Worm (Caenorhabditis elegans) whole organism, early embryonic: ENCODE data around the gene H01G02.1.

Experiments used
- B0310.2 ChIP-seq: sonication (generic microtip); optimal IDR thresholded peaks from 2 replicates; lab custom pipeline; 2016; ENCODE audit warnings: mild to moderate bottlenecking, missing genetic modification characterization, missing compliant biosample characterization
- F13C5.2 ChIP-seq: sonication (generic microtip); optimal IDR thresholded peaks from 2 replicates; lab custom pipeline; 2017; ENCODE audit warnings: mild to moderate bottlenecking, missing genetic modification characterization, inconsistent platforms, missing compliant biosample characterization
- aly-1 ChIP-seq: sonication (generic microtip); optimal IDR thresholded peaks from 2 replicates; lab custom pipeline; 2016; ENCODE audit warnings: missing genetic modification characterization, missing compliant biosample characterization
- ama-1 ChIP-seq: fragments of 150-350 bp; optimal IDR thresholded peaks from 2 replicates; lab custom pipeline; 2014
- ceh-13 ChIP-seq: fragments of 200-800 bp; sonication (Bioruptor generic); optimal IDR thresholded peaks from 2 replicates; lab custom pipeline; 2018; ENCODE audit warnings: mild to moderate bottlenecking, missing genetic modification characterization, missing compliant biosample characterization
- ceh-36 ChIP-seq: sonication (generic microtip); optimal IDR thresholded peaks from 2 replicates; lab custom pipeline; 2016; ENCODE audit warnings: missing genetic modification characterization, inconsistent platforms, missing compliant biosample characterization
- ets-7 ChIP-seq: sonication (generic microtip); optimal IDR thresholded peaks from 2 replicates; lab custom pipeline; 2016; ENCODE audit warnings: missing genotype, missing genetic modification characterization, missing compliant biosample characterization
- flt-1 ChIP-seq: fragments of 200-800 bp; sonication (Bioruptor generic); IDR thresholded peaks from 2 replicates; pipeline ENCODE4 v1.3.6; 2022; ENCODE audit warnings: missing genetic modification characterization, missing compliant biosample characterization
- hmbx-1 ChIP-seq: sonication (generic microtip); optimal IDR thresholded peaks from 2 replicates; lab custom pipeline; 2016; ENCODE audit warnings: mild to moderate bottlenecking, missing genetic modification characterization, missing compliant biosample characterization
- hmg-4 ChIP-seq: fragments of 200-800 bp; sonication (Bioruptor generic); optimal IDR thresholded peaks from 2 replicates; lab custom pipeline; 2018; ENCODE audit warnings: mild to moderate bottlenecking, missing genetic modification characterization, missing compliant biosample characterization
- hnd-1 ChIP-seq: sonication (generic microtip); optimal IDR thresholded peaks from 2 replicates; lab custom pipeline; 2016; ENCODE audit warnings: missing genetic modification characterization, missing compliant biosample characterization
- pes-1 ChIP-seq: fragments of 200-800 bp; sonication (Bioruptor generic); IDR thresholded peaks from 2 replicates; pipeline ENCODE4 v1.3.6; 2022; ENCODE audit warnings: missing genetic modification reagents, missing genetic modification characterization, missing compliant biosample characterization
- scrt-1 ChIP-seq: fragments of 200-800 bp; sonication (Bioruptor generic); IDR thresholded peaks from 2 replicates; pipeline ENCODE4 v1.3.6; 2022; ENCODE audit warnings: missing genetic modification characterization, missing compliant biosample characterization
- sea-1 ChIP-seq: fragments of 200-800 bp; sonication (Bioruptor generic); conservative IDR thresholded peaks from 2 replicates; pipeline ENCODE4 v1.3.6; 2022; ENCODE audit warnings: missing genetic modification characterization, missing compliant biosample characterization
- tbx-11 ChIP-seq: fragments of 200-800 bp; sonication (Bioruptor generic); IDR thresholded peaks from 2 replicates; pipeline ENCODE4 v1.3.6; 2022; ENCODE audit warnings: missing genetic modification characterization, missing compliant biosample characterization
- tbx-37 ChIP-seq: fragments of 200-800 bp; sonication (Bioruptor generic); conservative IDR thresholded peaks from 2 replicates; pipeline ENCODE4 v1.3.6; 2022; ENCODE audit warnings: missing genetic modification reagents, missing genetic modification characterization, missing compliant biosample characterization
- tra-4 ChIP-seq: sonication (generic microtip); optimal IDR thresholded peaks from 2 replicates; lab custom pipeline; 2017; ENCODE audit warnings: missing genetic modification characterization, missing compliant biosample characterization

H01G02.1 gene

ce11 chrIV:11765507-11765906 is 38.4 kb downstream of the H01G02.1 start:
- TF ChIP-seq B0310.2, result no peak
- TF ChIP-seq hmbx-1 (tag; lab: Kevin White, UChicago), result no peak
- TF ChIP-seq hnd-1 (tag; lab: Kevin White, UChicago), result no peak
- TF ChIP-seq hmg-4, result no peak
- no peak for TF ChIP-seq ets-7 (tag; lab: Kevin White, UChicago)
- no peak for TF ChIP-seq F13C5.2

ce11 chrIV:11760700-11761459 is 43.1 kb downstream of the H01G02.1 start, which contains the start of gene T12A7.2:
T12A7.2 (minus strand) TSS chrIV:11761111.
- TF ChIP-seq flt-1 (GFP tag; lab: Robert Waterston, UW) (no peak), hmg-4 (no peak), tbx-11 (GFP tag; lab: Robert Waterston, UW) (no peak), ets-7 (tag; lab: Kevin White, UChicago) (no peak), ceh-13 (GFP tag; lab: Kevin White, UChicago) (no peak), tra-4 (no peak), ceh-36 (no peak), hnd-1 (tag; lab: Kevin White, UChicago) (no peak), B0310.2 (no peak), sea-1 (no peak), F13C5.2 (no peak), ama-1 (lab: Kevin White, UChicago) (no peak), hmbx-1 (tag; lab: Kevin White, UChicago) (no peak), scrt-1 (GFP tag; lab: Robert Waterston, UW) (no peak), aly-1 (tag; lab: Kevin White, UChicago) (no peak), tbx-37 (no peak), pes-1 (no peak)

- TF ChIP-seq pes-1 (no peak), hmbx-1 (tag; lab: Kevin White, UChicago) (no peak), sea-1 (no peak), tbx-11 (GFP tag; lab: Robert Waterston, UW) (no peak), tra-4 (no peak), ceh-13 (GFP tag; lab: Kevin White, UChicago) (no peak), ets-7 (tag; lab: Kevin White, UChicago) (no peak), ceh-36 (no peak), tbx-37 (no peak), scrt-1 (GFP tag; lab: Robert Waterston, UW) (no peak), hmg-4 (no peak), B0310.2 (no peak)
These were observed 44.1 kb downstream of the H01G02.1 start for ce11 chrIV:11759852-11760251.

- TF ChIP-seq ceh-13 (GFP tag; lab: Kevin White, UChicago) (no peak), aly-1 (tag; lab: Kevin White, UChicago) (no peak), flt-1 (GFP tag; lab: Robert Waterston, UW) (no peak), pes-1 (no peak), hmbx-1 (tag; lab: Kevin White, UChicago) (no peak), scrt-1 (GFP tag; lab: Robert Waterston, UW) (no peak), hmg-4 (no peak), ceh-36 (no peak), sea-1 (no peak)
These were observed 48.0 kb downstream of the H01G02.1 start, which contains the start of gene T12A7.9 for ce11 chrIV:11755907-11756306. T12A7.9 (minus strand) TSS chrIV:11756007.

ce11 chrIV:11755003-11755402 is 49.0 kb downstream of the H01G02.1 start, which contains the start of gene T12A7.10:
T12A7.10 (minus strand) TSS chrIV:11755103.
- TF ChIP-seq ama-1 (lab: Kevin White, UChicago), result no peak
- no peak for TF ChIP-seq scrt-1 (GFP tag; lab: Robert Waterston, UW)
- TF ChIP-seq B0310.2, result no peak
- TF ChIP-seq tra-4, result no peak

- no peak for TF ChIP-seq ama-1 (lab: Kevin White, UChicago)
- TF ChIP-seq hmbx-1 (tag; lab: Kevin White, UChicago), result no peak
- no peak for TF ChIP-seq pes-1
- no peak for TF ChIP-seq tra-4
- no peak for TF ChIP-seq tbx-11 (GFP tag; lab: Robert Waterston, UW)
- TF ChIP-seq sea-1, result no peak
- no peak for TF ChIP-seq aly-1 (tag; lab: Kevin White, UChicago)
- TF ChIP-seq flt-1 (GFP tag; lab: Robert Waterston, UW), result no peak
- no peak for TF ChIP-seq ceh-36
These were observed 49.6 kb downstream of the H01G02.1 start, which contains the start of gene scl-18 for ce11 chrIV:11754328-11754727. scl-18 (minus strand) TSS chrIV:11754428.
